Fruit fly (Drosophila melanogaster): ENCODE results near the gene by.

The by gene

dm6 chr3R:9501489-9502415, 31.1 kb downstream of the by start (continued):
- TF ChIP-seq lilli (GFP tag; optimal IDR thresholded peaks at IDR 0.05) (no peak), sisA (GFP tag; IDR thresholded peaks at IDR 0.05) (no peak), esg (GFP tag; conservative IDR thresholded peaks at IDR 0.05) (no peak), wdn (GFP tag; IDR thresholded peaks at IDR 0.05) (no peak), E2f2 (GFP tag; IDR thresholded peaks at IDR 0.05) (no peak), Ada2b (GFP tag; IDR thresholded peaks at IDR 0.05) (no peak), kni (GFP tag; optimal IDR thresholded peaks at IDR 0.05) (peak; percentile 46), seq (GFP tag; IDR thresholded peaks at IDR 0.05) (no peak), Hr51 (GFP tag; optimal IDR thresholded peaks at IDR 0.05) (no peak), CG15514 (GFP tag; optimal IDR thresholded peaks at IDR 0.05) (no peak), CG11456 (GFP tag; IDR thresholded peaks at IDR 0.05) (no peak), h (optimal IDR thresholded peaks at IDR 0.05) (no peak), CG11696 (GFP tag; IDR thresholded peaks at IDR 0.05) (no peak), lov (optimal IDR thresholded peaks at IDR 0.05) (no peak), lov (GFP tag; IDR thresholded peaks at IDR 0.05) (no peak), slbo (GFP tag; IDR thresholded peaks at IDR 0.05) (no peak), CG32772 (GFP tag; IDR thresholded peaks at IDR 0.05) (no peak), Bdp1 (GFP tag; optimal IDR thresholded peaks at IDR 0.05) (no peak), CG18011 (GFP tag; optimal IDR thresholded peaks at IDR 0.05) (no peak), CG31224 (GFP tag; IDR thresholded peaks at IDR 0.05) (peak; percentile 26; the same call in 1 of the 2 replicates), CG10543 (GFP tag; optimal IDR thresholded peaks at IDR 0.05) (peak; percentile 88), CG2116 (GFP tag; optimal IDR thresholded peaks at IDR 0.05) (no peak), sob (GFP tag; IDR thresholded peaks at IDR 0.05) (no peak), Sry-δ (GFP tag; optimal IDR thresholded peaks at IDR 0.05) (no peak), Elba2 (GFP tag; optimal IDR thresholded peaks at IDR 0.05) (no peak), tll (GFP tag; optimal IDR thresholded peaks at IDR 0.05) (no peak), HLHmδ (GFP tag; optimal IDR thresholded peaks at IDR 0.05) (peak; percentile 0), CG16779 (GFP tag; IDR thresholded peaks at IDR 0.05) (no peak), Spps (tag; optimal IDR thresholded peaks at IDR 0.05) (no peak), nerfin-1 (tag; optimal IDR thresholded peaks at IDR 0.05) (no peak), slou (GFP tag; optimal IDR thresholded peaks at IDR 0.05) (no peak), GATAe (GFP tag; conservative IDR thresholded peaks at IDR 0.05) (peak; percentile 66; the same call in 1 of the 2 replicates), crc (GFP tag; optimal IDR thresholded peaks at IDR 0.05) (no peak), ftz-f1 (GFP tag; optimal IDR thresholded peaks at IDR 0.05) (no peak), CG6654 (GFP tag; optimal IDR thresholded peaks at IDR 0.05) (no peak), chm (GFP tag; IDR thresholded peaks at IDR 0.05) (0 out of 2 replicates have a peak, but pooled peaks have one; percentile 11), pb (GFP tag; optimal IDR thresholded peaks at IDR 0.05) (no peak), sug (tag; optimal IDR thresholded peaks at IDR 0.05) (no peak), CG12219 (GFP tag; optimal IDR thresholded peaks at IDR 0.05) (no peak), CG4360 (GFP tag; IDR thresholded peaks at IDR 0.05) (no peak), CG6791 (GFP tag; IDR thresholded peaks at IDR 0.05; ENCODE audit: partially characterized antibody) (no peak), usp (GFP tag; optimal IDR thresholded peaks at IDR 0.05) (no peak), Ets97D (GFP tag; optimal IDR thresholded peaks at IDR 0.05) (no peak), CG12744 (GFP tag; optimal IDR thresholded peaks at IDR 0.05) (no peak), CG33213 (GFP tag; optimal IDR thresholded peaks at IDR 0.05) (no peak), ERR (GFP tag; optimal IDR thresholded peaks at IDR 0.05) (no peak), unpg (GFP tag; optimal IDR thresholded peaks at IDR 0.05) (no peak), CG14965 (GFP tag; optimal IDR thresholded peaks at IDR 0.05; ENCODE audit: borderline replicate concordance) (no peak), NC2β (GFP tag; optimal IDR thresholded peaks at IDR 0.05) (no peak), CG10267 (tag; optimal IDR thresholded peaks at IDR 0.05) (no peak)
